Fruit fly (Drosophila melanogaster) whole organism, wandering third instar larva: ENCODE data around the gene IKKepsilon.

Source experiments
- Abd-B ChIP-seq: fragments of >200 bp; optimal IDR thresholded peaks from 2 replicates; lab custom pipeline; 2017; ENCODE audit warnings: missing biosample characterization, missing genetic modification characterization
- CG9705 ChIP-seq: fragments of 200-800 bp; sonication (Bioruptor generic); optimal IDR thresholded peaks from 2 replicates; lab custom pipeline; 2018; ENCODE audit warnings: missing biosample characterization, mild to moderate bottlenecking, missing genetic modification characterization
- CrebA ChIP-seq: fragments of 200-800 bp; sonication (Bioruptor generic); optimal IDR thresholded peaks from 2 replicates; lab custom pipeline; 2016; ENCODE audit warnings: missing biosample characterization, mild to moderate bottlenecking, missing genetic modification characterization, borderline replicate concordance
- Dif ChIP-seq: fragments of 200-275, 200-300 bp; sonication (Bioruptor generic); optimal IDR thresholded peaks from 2 replicates; lab custom pipeline; 2018; ENCODE audit warnings: missing biosample characterization, missing genetic modification characterization; ENCODE audit not compliant: partially characterized antibody
- GATAd ChIP-seq: sonication (Bioruptor generic); optimal IDR thresholded peaks from 2 replicates; lab custom pipeline; 2016; ENCODE audit warnings: missing biosample characterization, missing genetic modification characterization
- HLH106 ChIP-seq: fragments of 200-800 bp; optimal IDR thresholded peaks from 3 replicates; lab custom pipeline; 2019; ENCODE audit warnings: missing biosample characterization, mild to moderate bottlenecking, missing genetic modification characterization, moderate library complexity
- Hnf4 ChIP-seq: fragments of 200-800 bp; sonication (Bioruptor generic); optimal IDR thresholded peaks from 2 replicates; lab custom pipeline; 2016; ENCODE audit warnings: missing biosample characterization, mild to moderate bottlenecking, missing genetic modification characterization
- Hr78 ChIP-seq: fragments of >200 bp; optimal IDR thresholded peaks from 2 replicates; lab custom pipeline; 2017; ENCODE audit warnings: missing biosample characterization, missing genetic modification characterization
- Hr83 ChIP-seq: fragments of 200-300 bp; sonication (Bioruptor generic); optimal IDR thresholded peaks from 2 replicates; lab custom pipeline; 2016; ENCODE audit warnings: missing biosample characterization, mild to moderate bottlenecking, missing genetic modification characterization, moderate library complexity; ENCODE audit not compliant: poor library complexity, severe bottlenecking
- Jra ChIP-seq: sonication (Bioruptor generic); optimal IDR thresholded peaks from 2 replicates; lab custom pipeline; 2016; ENCODE audit warnings: missing biosample characterization, missing genetic modification characterization
- Mio ChIP-seq: sonication (Bioruptor generic); optimal IDR thresholded peaks from 2 replicates; lab custom pipeline; 2016; ENCODE audit warnings: missing biosample characterization, missing genetic modification characterization
- Myc ChIP-seq: fragments of >200 bp; optimal IDR thresholded peaks from 2 replicates; lab custom pipeline; 2017
- N ChIP-seq: fragments of >200 bp; optimal IDR thresholded peaks from 2 replicates; lab custom pipeline; 2018; ENCODE audit warnings: missing biosample characterization, missing external identifiers, missing genetic modification characterization
- OdsH ChIP-seq: fragments of 200-800 bp; sonication (Bioruptor generic); optimal IDR thresholded peaks from 2 replicates; lab custom pipeline; 2016; ENCODE audit warnings: missing biosample characterization, mild to moderate bottlenecking, missing genetic modification characterization
- Rel ChIP-seq, 2 experiments: fragments of 200-800 bp; sonication (Bioruptor generic) in 1 of 2; optimal IDR thresholded peaks; 2 replicates in 1 of 2; 3 replicates in 1 of 2; lab custom pipeline; 2016 to 2019; ENCODE audit warnings: mild to moderate bottlenecking in 2 of 2, missing biosample characterization in 2 of 2, missing genetic modification characterization in 2 of 2, moderate library complexity in 1 of 2
- br ChIP-seq: fragments of 200-800 bp; sonication (Bioruptor generic); optimal IDR thresholded peaks from 2 replicates; lab custom pipeline; 2016; ENCODE audit warnings: missing biosample characterization, missing genetic modification characterization
- brk ChIP-seq: fragments of 200-800 bp; sonication (Bioruptor generic); optimal IDR thresholded peaks from 2 replicates; lab custom pipeline; 2016; ENCODE audit warnings: missing biosample characterization, mild to moderate bottlenecking, missing genetic modification characterization
- dl ChIP-seq, 2 experiments: fragments of 175-275, 200-275 bp in 1 of 2; fragments of 200-275 bp in 1 of 2; sonication (Bioruptor generic); optimal IDR thresholded peaks; lab custom pipeline; 2018; ENCODE audit warnings: mild to moderate bottlenecking in 2 of 2, missing biosample characterization in 2 of 2, missing genetic modification characterization in 2 of 2, moderate library complexity in 2 of 2; ENCODE audit not compliant: partially characterized antibody in 2 of 2, insufficient read depth in 1 of 2
- ey ChIP-seq: fragments of 200-800 bp; sonication (Bioruptor generic); optimal IDR thresholded peaks from 2 replicates; lab custom pipeline; 2016; ENCODE audit warnings: missing biosample characterization, missing genetic modification characterization
- foxo ChIP-seq, 2 experiments: fragments of 200-800 bp; sonication (Bioruptor generic); optimal IDR thresholded peaks; 2 replicates in 1 of 2; 3 replicates in 1 of 2; lab custom pipeline; 2016 to 2017; ENCODE audit warnings: missing biosample characterization in 2 of 2, missing genetic modification characterization in 2 of 2
- fru ChIP-seq: fragments of 200-800 bp; sonication (Bioruptor generic); optimal IDR thresholded peaks from 3 replicates; lab custom pipeline; 2016; ENCODE audit warnings: missing biosample characterization, mild to moderate bottlenecking, missing genetic modification characterization
- h ChIP-seq: fragments of 200-800 bp; sonication (Bioruptor generic); optimal IDR thresholded peaks from 3 replicates; lab custom pipeline; 2016; ENCODE audit warnings: missing biosample characterization, mild to moderate bottlenecking, missing genetic modification characterization
- jim ChIP-seq: fragments of 175-275, 200-325 bp; sonication (Bioruptor generic); optimal IDR thresholded peaks from 2 replicates; lab custom pipeline; 2016; ENCODE audit warnings: missing biosample characterization, mild to moderate bottlenecking, missing genetic modification characterization
- lola ChIP-seq: fragments of >200 bp; optimal IDR thresholded peaks from 2 replicates; lab custom pipeline; 2017; ENCODE audit warnings: missing biosample characterization, missing genetic modification characterization
- pan ChIP-seq: fragments of >200 bp; optimal IDR thresholded peaks from 2 replicates; lab custom pipeline; 2017
- rgr ChIP-seq: fragments of 200-800 bp; sonication (Bioruptor generic); optimal IDR thresholded peaks from 3 replicates; lab custom pipeline; 2016; ENCODE audit warnings: missing biosample characterization, mild to moderate bottlenecking, missing genetic modification characterization
- sv ChIP-seq: fragments of 200-800 bp; sonication (Bioruptor generic); optimal IDR thresholded peaks from 3 replicates; lab custom pipeline; 2016; ENCODE audit warnings: missing biosample characterization, missing genetic modification characterization
- tai ChIP-seq: sonication (Bioruptor generic); optimal IDR thresholded peaks from 2 replicates; lab custom pipeline; 2016; ENCODE audit warnings: missing biosample characterization, missing genetic modification characterization
- usp ChIP-seq: fragments of >200 bp; optimal IDR thresholded peaks from 2 replicates; lab custom pipeline; 2017; ENCODE audit warnings: missing biosample characterization, missing genetic modification characterization

Gene IKKepsilon

dm6 chr2L:20700534-20701239, 24.8 kb downstream of the IKKepsilon start (continued):
- no peak for TF ChIP-seq usp (GFP tag; lab: Kevin White, UChicago)
- no peak for TF ChIP-seq Jra (GFP tag; lab: Kevin White, UChicago)
- no peak for TF ChIP-seq Rel (GFP tag; optimal IDR thresholded peaks at IDR 0.05; lab: Kevin White, UChicago)
- peak; percentile 13 for TF ChIP-seq Rel (tag; optimal IDR thresholded peaks at IDR 0.05; lab: Kevin White, UChicago)
- no peak for TF ChIP-seq tai
- no peak for TF ChIP-seq N (GFP tag; lab: Kevin White, UChicago)
- TF ChIP-seq pan (lab: Kevin White, UChicago) = no peak

dm6 chr2L:20704511-20705266, 28.8 kb downstream of the IKKepsilon start:
- no peak for TF ChIP-seq Hnf4 (GFP tag; lab: Kevin White, UChicago)

- TF ChIP-seq Abd-B (GFP tag; lab: Kevin White, UChicago) = no peak
- TF ChIP-seq Hr83 (GFP tag; lab: Kevin White, UChicago) = no peak
- no peak for TF ChIP-seq GATAd (GFP tag; lab: Kevin White, UChicago)
- no peak for TF ChIP-seq Hr78 (GFP tag; lab: Kevin White, UChicago)
- no peak for TF ChIP-seq HLH106 (tag; lab: Kevin White, UChicago)
- no peak for TF ChIP-seq OdsH (GFP tag; lab: Kevin White, UChicago)
- no peak for TF ChIP-seq lola (GFP tag; lab: Kevin White, UChicago)
- TF ChIP-seq jim (GFP tag; lab: Kevin White, UChicago) = no peak
- TF ChIP-seq br (GFP tag; lab: Kevin White, UChicago) = no peak
- no peak for TF ChIP-seq foxo (GFP tag; optimal IDR thresholded peaks at IDR 0.05; lab: Kevin White, UChicago)
- no peak for TF ChIP-seq tai
- no peak for TF ChIP-seq Myc (lab: Kevin White, UChicago)
- no peak for TF ChIP-seq h (GFP tag; lab: Kevin White, UChicago)
- TF ChIP-seq CrebA (GFP tag; lab: Kevin White, UChicago) = no peak
- no peak for TF ChIP-seq Hnf4 (GFP tag; lab: Kevin White, UChicago)
- no peak for TF ChIP-seq ey (GFP tag; lab: Kevin White, UChicago)
- no peak for TF ChIP-seq CG9705 (GFP tag; lab: Kevin White, UChicago)
- no peak for TF ChIP-seq Mio
- no peak for TF ChIP-seq fru
Observed at dm6 chr2L:20705869-20706368, 30.1 kb downstream of the IKKepsilon start.

dm6 chr2L:20714468-20715404, 38.9 kb downstream of the IKKepsilon start, which contains the start of gene Hr38:
TSS of gene Hr38 (minus strand) at chr2L:20714588.
- peak; percentile 1 for TF ChIP-seq sv (GFP tag; lab: Kevin White, UChicago)
- TF ChIP-seq N (GFP tag; lab: Kevin White, UChicago) = no peak
- TF ChIP-seq h (GFP tag; lab: Kevin White, UChicago) = peak; percentile 33
- peak; percentile 84 for TF ChIP-seq Dif
- peak; percentile 36 to 79 for TF ChIP-seq dl (GFP tag; optimal IDR thresholded peaks at IDR 0.05; lab: Kevin White, UChicago; ENCODE audit: insufficient read depth in 1 of 2, partially characterized antibody in 2 of 2)

dm6 chr2L:20716077-20716476, 40.2 kb downstream of the IKKepsilon start:
- TF ChIP-seq fru = peak; percentile 9
- TF ChIP-seq CrebA (GFP tag; lab: Kevin White, UChicago) = peak; percentile 49
- TF ChIP-seq Hr78 (GFP tag; lab: Kevin White, UChicago) = no peak
- no peak for TF ChIP-seq N (GFP tag; lab: Kevin White, UChicago)
- TF ChIP-seq brk (GFP tag; lab: Kevin White, UChicago) = peak; percentile 19
- TF ChIP-seq h (GFP tag; lab: Kevin White, UChicago) = peak; percentile 61
- TF ChIP-seq br (GFP tag; lab: Kevin White, UChicago) = peak; percentile 30
- peak; percentile 22 for TF ChIP-seq rgr
- TF ChIP-seq Rel (GFP tag; optimal IDR thresholded peaks at IDR 0.05; lab: Kevin White, UChicago) = peak; percentile 43
- no peak for TF ChIP-seq Rel (tag; optimal IDR thresholded peaks at IDR 0.05; lab: Kevin White, UChicago)
